Fruit fly (Drosophila melanogaster): ENCODE data around the gene CG32536.

- TF ChIP-seq tj (GFP tag; optimal IDR thresholded peaks at IDR 0.05) (no peak), CG1620 (GFP tag; optimal IDR thresholded peaks at IDR 0.05) (no peak), kay (GFP tag; ENCODE audit: borderline replicate concordance) (no peak), CG14711 (tag; optimal IDR thresholded peaks at IDR 0.05) (no peak), CG11617 (GFP tag; optimal IDR thresholded peaks at IDR 0.05) (no peak)
Observed at dm6 chrX:19276489-19277117, at the start of gene CG32536, which contains the start of gene CG32537.

All from whole organism, adult.